Fruit fly (Drosophila melanogaster) S2 (cell line): ENCODE results near the gene CG44303.

Source experiments
- CG8478 ChIP-seq: fragments of >200 bp; optimal IDR thresholded peaks from 2 replicates; lab custom pipeline; 2018
- CTCF ChIP-seq, 2 experiments: fragments of >200 bp; optimal IDR thresholded peaks; 2 replicates each; lab custom pipeline; 2018

DNA sequence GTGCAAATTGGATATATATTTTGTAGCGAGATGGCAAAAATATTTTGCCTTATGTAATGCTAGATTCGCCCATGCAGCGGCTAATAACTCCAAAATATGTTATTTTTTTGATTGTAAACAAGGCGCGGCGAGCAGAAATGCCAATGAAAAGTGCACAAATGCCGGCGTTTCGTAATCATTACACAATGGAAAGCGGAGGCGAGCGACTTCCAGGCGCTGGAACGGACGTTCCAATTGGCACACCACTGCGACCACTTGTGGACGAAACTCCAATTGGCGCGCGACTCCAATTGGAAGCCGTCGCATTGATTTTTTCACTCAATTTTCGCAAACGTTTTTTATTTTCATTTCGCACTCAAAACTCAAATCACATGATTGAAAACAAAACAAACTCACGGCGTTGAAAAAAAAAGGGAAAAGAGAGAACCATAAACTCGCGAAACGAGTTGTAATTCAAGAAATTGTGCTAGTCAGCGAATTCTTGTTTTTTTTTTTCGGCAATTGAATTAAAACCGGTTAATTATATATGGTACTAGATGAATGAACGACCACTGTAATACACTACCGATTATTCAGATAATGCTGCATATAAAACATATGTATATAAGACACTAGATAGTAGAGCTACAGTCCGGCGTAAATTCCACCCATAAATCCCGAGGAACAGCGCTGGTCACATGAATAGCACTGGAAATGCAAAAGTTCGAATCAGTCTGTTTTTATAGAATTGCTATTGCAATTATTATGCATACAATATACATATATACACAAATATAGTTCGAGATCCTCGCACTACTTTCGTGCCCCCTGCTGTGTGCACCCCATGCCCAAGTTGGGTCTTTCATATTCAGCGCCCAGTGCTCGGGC, 8.4 kb downstream of the CG44303 start, which contains the start of gene ND-ASHI:
- TF ChIP-seq CG8478 (lab: Kevin White, UChicago) (no peak), CTCF (optimal IDR thresholded peaks at IDR 0.05; lab: Kevin White, UChicago) (no peak)
